Fruit fly (Drosophila melanogaster): ENCODE data around the gene Cyp4d1.

The Cyp4d1 gene

dm6 chrX:2134965-2135758, 26.8 kb downstream of the Cyp4d1 start (continued):
- TF ChIP-seq usp (GFP tag; optimal IDR thresholded peaks at IDR 0.05) (no peak), Sp1 (GFP tag; optimal IDR thresholded peaks at IDR 0.05) (peak; percentile 96), Dfd (GFP tag; optimal IDR thresholded peaks at IDR 0.05) (peak; percentile 40)

- TF ChIP-seq CrebA (GFP tag; optimal IDR thresholded peaks at IDR 0.05; ENCODE audit: borderline replicate concordance) (no peak), CG32264 (GFP tag; optimal IDR thresholded peaks at IDR 0.05) (peak; percentile 70), jim (GFP tag; optimal IDR thresholded peaks at IDR 0.05) (no peak), sv (GFP tag; optimal IDR thresholded peaks at IDR 0.05) (peak; percentile 4), woc (GFP tag; optimal IDR thresholded peaks at IDR 0.05) (peak; percentile 84), HLH106 (tag; optimal IDR thresholded peaks at IDR 0.05) (peak; percentile 91), foxo (GFP tag; optimal IDR thresholded peaks at IDR 0.05) (peak; percentile 15 to 92), dsf (GFP tag; optimal IDR thresholded peaks at IDR 0.05; ENCODE audit: borderline replicate concordance) (peak; percentile 46), fru (GFP tag; optimal IDR thresholded peaks at IDR 0.05) (peak; percentile 93), lola (GFP tag; optimal IDR thresholded peaks at IDR 0.05) (no peak), GATAd (GFP tag; optimal IDR thresholded peaks at IDR 0.05) (peak; percentile 44), CG9705 (GFP tag; optimal IDR thresholded peaks at IDR 0.05) (peak; percentile 72), pan (optimal IDR thresholded peaks at IDR 0.05) (no peak), Vsx2 (GFP tag; optimal IDR thresholded peaks at IDR 0.05; ENCODE audit: partially characterized antibody) (no peak), Abd-B (GFP tag; optimal IDR thresholded peaks at IDR 0.05) (no peak), Dfd (GFP tag; optimal IDR thresholded peaks at IDR 0.05) (no peak), psq (GFP tag; optimal IDR thresholded peaks at IDR 0.05) (peak; percentile 62), Sp1 (GFP tag; optimal IDR thresholded peaks at IDR 0.05) (peak; percentile 91), Hnf4 (GFP tag; optimal IDR thresholded peaks at IDR 0.05) (peak; percentile 89), sage (GFP tag; optimal IDR thresholded peaks at IDR 0.05) (peak; percentile 87), br (GFP tag; optimal IDR thresholded peaks at IDR 0.05) (peak; percentile 92), rgr (GFP tag; optimal IDR thresholded peaks at IDR 0.05) (peak; percentile 90), Jra (GFP tag; optimal IDR thresholded peaks at IDR 0.05) (peak; percentile 15), N (GFP tag; optimal IDR thresholded peaks at IDR 0.05) (no peak), Hr78 (GFP tag; optimal IDR thresholded peaks at IDR 0.05) (no peak), OdsH (GFP tag; optimal IDR thresholded peaks at IDR 0.05) (peak; percentile 87), Mio (GFP tag; optimal IDR thresholded peaks at IDR 0.05) (peak; percentile 38), brk (GFP tag; optimal IDR thresholded peaks at IDR 0.05) (peak; percentile 49), Myc (optimal IDR thresholded peaks at IDR 0.05) (no peak), h (GFP tag; optimal IDR thresholded peaks at IDR 0.05) (peak; percentile 91), Dif (GFP tag; optimal IDR thresholded peaks at IDR 0.05; ENCODE audit: partially characterized antibody) (no peak), ey (GFP tag; optimal IDR thresholded peaks at IDR 0.05) (peak; percentile 88), tai (GFP tag; optimal IDR thresholded peaks at IDR 0.05) (peak; percentile 71), usp (GFP tag; optimal IDR thresholded peaks at IDR 0.05) (no peak), dl (GFP tag; optimal IDR thresholded peaks at IDR 0.05; ENCODE audit: insufficient read depth in 1 of 2, partially characterized antibody in 2 of 2) (no peak), Rel (GFP tag; optimal IDR thresholded peaks at IDR 0.05) (peak; percentile 36), Rel (tag; optimal IDR thresholded peaks at IDR 0.05) (peak; percentile 9), dmrt93B (GFP tag; optimal IDR thresholded peaks at IDR 0.05) (peak; percentile 75), Hr83 (GFP tag; optimal IDR thresholded peaks at IDR 0.05; ENCODE audit: poor library complexity, severe bottlenecking) (no peak)
These were observed 27.6 kb downstream of the Cyp4d1 start for dm6 chrX:2134226-2134880.
